Worm (Caenorhabditis elegans) whole organism, mixed stage, embryonic: ENCODE results near the gene mlt-8.

ENCODE experiments used
- M03D4.4 ChIP-seq: sonication (generic microtip); optimal IDR thresholded peaks from 2 replicates; lab custom pipeline; 2017; ENCODE audit warnings: mild to moderate bottlenecking, missing genetic modification characterization, missing compliant biosample characterization
- ceh-39 ChIP-seq: fragments of 150-350 bp; optimal IDR thresholded peaks from 2 replicates; lab custom pipeline; 2014; ENCODE audit warnings: missing biosample characterization, missing genetic modification characterization
- ceh-43 ChIP-seq: fragments of 200-800 bp; sonication (Bioruptor generic); optimal IDR thresholded peaks from 2 replicates; lab custom pipeline; 2018; ENCODE audit warnings: mild to moderate bottlenecking, missing genetic modification characterization, moderate library complexity, missing compliant biosample characterization
- ces-1 ChIP-seq: fragments of 150-350 bp; optimal IDR thresholded peaks from 2 replicates; lab custom pipeline; 2014; ENCODE audit warnings: missing biosample characterization, missing genetic modification reagents, missing genetic modification characterization
- cnd-1 ChIP-seq: fragments of 200-800 bp; sonication (Bioruptor generic); optimal IDR thresholded peaks from 2 replicates; lab custom pipeline; 2018; ENCODE audit warnings: mild to moderate bottlenecking, missing genetic modification characterization, missing compliant biosample characterization
- drap-1 ChIP-seq: fragments of 200-800 bp; sonication (Bioruptor generic); optimal IDR thresholded peaks from 3 replicates; lab custom pipeline; 2018; ENCODE audit warnings: mild to moderate bottlenecking, missing genetic modification characterization, missing compliant biosample characterization
- elt-3 ChIP-seq: fragments of 150-350 bp; optimal IDR thresholded peaks from 2 replicates; lab custom pipeline; 2014; ENCODE audit warnings: missing biosample characterization, missing genetic modification characterization
- flh-1 ChIP-seq: fragments of 200-800 bp; sonication (Bioruptor generic); optimal IDR thresholded peaks from 2 replicates; lab custom pipeline; 2018; ENCODE audit warnings: mild to moderate bottlenecking, missing genetic modification characterization, moderate library complexity, missing compliant biosample characterization
- ham-2 ChIP-seq: fragments of 200-800 bp; sonication (Bioruptor generic); optimal IDR thresholded peaks from 2 replicates; lab custom pipeline; 2018; ENCODE audit warnings: mild to moderate bottlenecking, missing genetic modification characterization, missing compliant biosample characterization
- hlh-1 ChIP-seq: fragments of 150-350 bp; optimal IDR thresholded peaks from 2 replicates; lab custom pipeline; 2014; ENCODE audit warnings: missing biosample characterization, missing genetic modification reagents, missing genetic modification characterization
- lin-13 ChIP-seq: fragments of 150-350 bp; optimal IDR thresholded peaks from 2 replicates; lab custom pipeline; 2014; ENCODE audit warnings: missing biosample characterization, missing genetic modification characterization
- lin-32 ChIP-seq: fragments of 200-800 bp; sonication (Bioruptor generic); optimal IDR thresholded peaks from 2 replicates; lab custom pipeline; 2018; ENCODE audit warnings: mild to moderate bottlenecking, missing genetic modification characterization, missing compliant biosample characterization
- lsy-2 ChIP-seq: fragments of 150-350 bp; optimal IDR thresholded peaks from 2 replicates; lab custom pipeline; 2014; ENCODE audit warnings: missing biosample characterization, missing genetic modification characterization
- mab-5 ChIP-seq: fragments of 150-350 bp; optimal IDR thresholded peaks from 2 replicates; lab custom pipeline; 2014; ENCODE audit warnings: missing biosample characterization, missing genetic modification characterization
- mep-1 ChIP-seq: fragments of 150-350 bp; optimal IDR thresholded peaks from 2 replicates; lab custom pipeline; 2017; ENCODE audit warnings: missing biosample characterization, missing genetic modification reagents, missing genetic modification characterization, inconsistent platforms
- mls-2 ChIP-seq: sonication (generic microtip); optimal IDR thresholded peaks from 2 replicates; lab custom pipeline; 2016; ENCODE audit warnings: mild to moderate bottlenecking, missing genetic modification characterization, moderate library complexity, missing compliant biosample characterization
- nhr-12 ChIP-seq: fragments of 150-350 bp; optimal IDR thresholded peaks from 2 replicates; lab custom pipeline; 2014; ENCODE audit warnings: missing biosample characterization, missing genetic modification characterization
- nhr-2 ChIP-seq: fragments of 150-350 bp; optimal IDR thresholded peaks from 2 replicates; lab custom pipeline; 2014; ENCODE audit warnings: missing biosample characterization, missing genetic modification characterization
- nhr-237 ChIP-seq: fragments of 150-350 bp; optimal IDR thresholded peaks from 2 replicates; lab custom pipeline; 2014; ENCODE audit warnings: missing biosample characterization, missing genetic modification characterization
- nhr-28 ChIP-seq: fragments of 150-350 bp; optimal IDR thresholded peaks from 2 replicates; lab custom pipeline; 2014; ENCODE audit warnings: missing biosample characterization, missing genetic modification characterization
- nhr-76 ChIP-seq: sonication (generic microtip); optimal IDR thresholded peaks from 2 replicates; lab custom pipeline; 2017; ENCODE audit warnings: missing biosample characterization, missing genetic modification characterization
- pha-4 ChIP-seq: fragments of 150-350 bp; optimal IDR thresholded peaks from 2 replicates; lab custom pipeline; 2018; ENCODE audit warnings: missing biosample characterization, missing genetic modification reagents, missing genetic modification characterization
- sem-2 ChIP-seq: fragments of 200-800 bp; sonication (Bioruptor generic); optimal IDR thresholded peaks from 2 replicates; lab custom pipeline; 2018; ENCODE audit warnings: mild to moderate bottlenecking, missing genetic modification characterization, missing compliant biosample characterization
- snpc-4 ChIP-seq: fragments of 150-350 bp; optimal IDR thresholded peaks from 2 replicates; lab custom pipeline; 2014; ENCODE audit warnings: missing biosample characterization, missing genetic modification characterization
- sptf-1 ChIP-seq: sonication (generic microtip); optimal IDR thresholded peaks from 2 replicates; lab custom pipeline; 2017; ENCODE audit warnings: mild to moderate bottlenecking, missing genetic modification characterization, moderate library complexity, missing compliant biosample characterization
- tbx-8 ChIP-seq: fragments of 200-800 bp; sonication (Bioruptor generic); optimal IDR thresholded peaks from 2 replicates; lab custom pipeline; 2018; ENCODE audit warnings: mild to moderate bottlenecking, missing genetic modification characterization, moderate library complexity, missing compliant biosample characterization
- unc-120 ChIP-seq: sonication (generic microtip); optimal IDR thresholded peaks from 2 replicates; lab custom pipeline; 2017; ENCODE audit warnings: missing genetic modification characterization, missing compliant biosample characterization; ENCODE audit not compliant: poor library complexity, severe bottlenecking
- unc-39 ChIP-seq: fragments of 150-350 bp; optimal IDR thresholded peaks from 2 replicates; lab custom pipeline; 2014; ENCODE audit warnings: missing biosample characterization, missing genetic modification characterization
- unc-62 ChIP-seq: fragments of 150-350 bp; optimal IDR thresholded peaks from 2 replicates; lab custom pipeline; 2014; ENCODE audit warnings: missing biosample characterization, missing genetic modification reagents, missing genetic modification characterization
- zip-8 ChIP-seq: fragments of 150-350 bp; optimal IDR thresholded peaks from 2 replicates; lab custom pipeline; 2014; ENCODE audit warnings: missing biosample characterization, missing genetic modification characterization

The mlt-8 gene

DNA sequence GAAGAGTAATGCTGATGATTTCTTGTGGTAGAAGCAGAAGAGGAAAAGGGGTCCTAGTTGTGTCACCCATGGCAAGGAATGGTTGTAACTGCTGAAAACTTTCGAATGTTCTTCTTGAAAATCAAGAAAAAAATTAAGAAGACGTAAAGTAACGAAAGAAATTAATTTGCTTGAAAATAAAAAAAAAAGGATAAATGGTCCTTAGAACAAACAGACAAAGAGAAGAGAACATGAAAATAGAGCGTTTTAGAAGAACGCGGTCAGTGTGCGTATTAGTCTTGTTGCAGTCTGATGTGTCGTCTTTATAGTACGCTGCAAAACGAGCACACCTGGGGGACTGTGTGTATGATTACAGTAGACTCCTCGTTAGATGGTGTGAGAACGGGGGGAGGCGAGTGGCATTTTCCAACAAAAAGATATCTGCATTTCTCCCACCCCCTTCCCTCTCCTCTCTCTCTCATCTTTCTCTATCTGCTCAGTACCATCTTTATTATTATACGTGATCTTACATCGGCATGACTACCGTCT lies 12.5 kb upstream of the mlt-8 start, which contains the start of the genes W08F4.12 and W08F4.13:
TSS of gene W08F4.12 (minus strand) at position 101 of the 528 bp plus-strand sequence.
TSS of gene W08F4.13 (plus strand) at position 478 of the 528 bp plus-strand sequence.
- no peak for TF ChIP-seq nhr-12 (tag; lab: Kevin White, UChicago)
- no peak for TF ChIP-seq flh-1 (GFP tag; lab: Kevin White, UChicago)

DNA sequence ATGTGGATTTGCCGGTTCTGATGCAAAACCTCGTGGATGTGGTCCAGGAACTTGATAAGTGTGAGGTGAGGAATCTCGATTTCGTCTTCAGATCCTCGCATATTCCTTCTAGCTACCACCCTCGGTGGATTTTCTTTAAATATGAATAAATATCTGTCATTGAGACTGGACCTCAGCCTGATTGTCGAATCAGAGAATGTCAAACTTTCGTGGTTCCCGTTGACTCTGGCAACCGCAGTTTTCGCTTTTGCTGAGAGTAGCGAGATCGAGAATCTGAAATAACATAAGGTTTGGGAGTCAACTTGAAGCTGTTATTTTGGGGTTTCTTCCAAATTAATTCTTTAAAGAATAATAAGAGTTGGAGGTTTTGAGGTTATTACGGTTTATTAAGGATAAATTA lies 10.7 kb upstream of the mlt-8 start, which contains the start of gene fbxb-14:
TSS of gene fbxb-14 (minus strand) at position 101 of the 400 bp plus-strand sequence.
- TF ChIP-seq mls-2 (tag; lab: Kevin White, UChicago) (no peak), lin-32 (no peak), nhr-237 (tag; lab: Kevin White, UChicago) (no peak), sptf-1 (no peak), ces-1 (GFP tag; lab: Kevin White, UChicago) (no peak), zip-8 (tag; lab: Kevin White, UChicago) (no peak), drap-1 (GFP tag; lab: Kevin White, UChicago) (no peak), ceh-43 (GFP tag; lab: Kevin White, UChicago) (no peak)

- TF ChIP-seq mep-1 (no peak), nhr-2 (tag; lab: Kevin White, UChicago) (no peak), ces-1 (GFP tag; lab: Kevin White, UChicago) (no peak), snpc-4 (tag; lab: Kevin White, UChicago) (no peak), ceh-39 (tag; lab: Kevin White, UChicago) (no peak), sem-2 (GFP tag; lab: Kevin White, UChicago) (no peak), cnd-1 (tag; lab: Kevin White, UChicago) (no peak), sptf-1 (no peak), nhr-237 (tag; lab: Kevin White, UChicago) (no peak)
Measured at ce11 chrII:581983-582382, 10.1 kb upstream of the mlt-8 start.

- TF ChIP-seq ham-2 (GFP tag; lab: Kevin White, UChicago): no peak
- peak; percentile 98 for TF ChIP-seq unc-120 (tag; lab: Kevin White, UChicago)
- peak; percentile 31 for TF ChIP-seq ces-1 (GFP tag; lab: Kevin White, UChicago)
Measured at ce11 chrII:580189-580643, 8.3 kb upstream of the mlt-8 start, which contains the start of the genes cdc-37 and W08F4.3. cdc-37 (minus strand) TSS chrII:580593. W08F4.3 (plus strand) TSS chrII:580602.

ce11 chrII:578803-579202 lies 6.9 kb upstream of the mlt-8 start:
- TF ChIP-seq lin-13 (tag; lab: Kevin White, UChicago) (no peak), pha-4 (tag; lab: Kevin White, UChicago) (no peak), unc-62 (GFP tag; lab: Kevin White, UChicago) (no peak)

ce11 chrII:577632-578031 lies 5.7 kb upstream of the mlt-8 start, which contains the start of gene W08F4.7:
W08F4.7 (minus strand) TSS chrII:577732.
- no peak for TF ChIP-seq mab-5
- no peak for TF ChIP-seq nhr-12 (tag; lab: Kevin White, UChicago)
- TF ChIP-seq tbx-8 (GFP tag; lab: Kevin White, UChicago): no peak
- no peak for TF ChIP-seq hlh-1 (tag; lab: Kevin White, UChicago)
- TF ChIP-seq nhr-28 (tag; lab: Kevin White, UChicago): no peak
- TF ChIP-seq elt-3 (tag; lab: Kevin White, UChicago): no peak
- no peak for TF ChIP-seq sem-2 (GFP tag; lab: Kevin White, UChicago)
- TF ChIP-seq M03D4.4 (tag; lab: Kevin White, UChicago): no peak
- TF ChIP-seq nhr-76 (tag; lab: Kevin White, UChicago): no peak

- no peak for TF ChIP-seq ceh-43 (GFP tag; lab: Kevin White, UChicago)
- no peak for TF ChIP-seq nhr-2 (tag; lab: Kevin White, UChicago)
- TF ChIP-seq M03D4.4 (tag; lab: Kevin White, UChicago): no peak
- no peak for TF ChIP-seq zip-8 (tag; lab: Kevin White, UChicago)
- no peak for TF ChIP-seq mep-1
- TF ChIP-seq hlh-1 (tag; lab: Kevin White, UChicago): no peak
- TF ChIP-seq unc-39 (tag; lab: Kevin White, UChicago): no peak
- no peak for TF ChIP-seq ham-2 (GFP tag; lab: Kevin White, UChicago)
- TF ChIP-seq lsy-2: no peak
- TF ChIP-seq nhr-12 (tag; lab: Kevin White, UChicago): no peak
- TF ChIP-seq unc-120 (tag; lab: Kevin White, UChicago): no peak
- no peak for TF ChIP-seq sptf-1
- TF ChIP-seq lin-13 (tag; lab: Kevin White, UChicago): no peak
- TF ChIP-seq mab-5: no peak
- TF ChIP-seq drap-1 (GFP tag; lab: Kevin White, UChicago): no peak
- TF ChIP-seq, all 35 proteins: peak for 0
Measured at ce11 chrII:574064-574463, 2.2 kb upstream of the mlt-8 start.
